Fruit fly (Drosophila melanogaster) whole organism, embryonic: ENCODE results near the gene Gale.

Experiments
- CG10267 ChIP-seq: fragments of 200-800 bp; sonication (Bioruptor generic); optimal IDR thresholded peaks from 2 replicates; lab custom pipeline; 2018; ENCODE audit warnings: missing biosample characterization, mild to moderate bottlenecking, missing genetic modification characterization, moderate library complexity
- CG10979 ChIP-seq: fragments of 200-800 bp; sonication (Bioruptor generic); optimal IDR thresholded peaks from 2 replicates; lab custom pipeline; 2018; ENCODE audit warnings: missing biosample characterization, mild to moderate bottlenecking, missing genetic modification characterization, moderate library complexity
- CG11093 ChIP-seq: fragments of 200-800 bp; sonication (Bioruptor generic); IDR thresholded peaks from 3 replicates; pipeline ENCODE4 v1.3.6; 2022; ENCODE audit warnings: missing biosample characterization, missing genetic modification characterization
- CG13624 ChIP-seq: fragments of 200-800 bp; sonication (Bioruptor generic); optimal IDR thresholded peaks from 2 replicates; lab custom pipeline; 2016; ENCODE audit warnings: missing biosample characterization, missing genetic modification characterization
- CG15601 ChIP-seq: fragments of 200-800 bp; sonication (Bioruptor generic); optimal IDR thresholded peaks from 3 replicates; lab custom pipeline; 2019; ENCODE audit warnings: missing biosample characterization, mild to moderate bottlenecking, missing genetic modification characterization, moderate library complexity
- CG1603 ChIP-seq: fragments of 200-800 bp; sonication (Bioruptor generic); optimal IDR thresholded peaks from 2 replicates; lab custom pipeline; 2019; ENCODE audit warnings: missing biosample characterization, mild to moderate bottlenecking, missing genetic modification characterization, moderate library complexity
- CG17568 ChIP-seq: fragments of 200-800 bp; sonication (Bioruptor generic); optimal IDR thresholded peaks from 2 replicates; lab custom pipeline; 2018; ENCODE audit warnings: missing biosample characterization, mild to moderate bottlenecking, missing genetic modification characterization, moderate library complexity
- CG2116 ChIP-seq: fragments of 200-800 bp; sonication (Bioruptor generic); optimal IDR thresholded peaks from 3 replicates; lab custom pipeline; 2018; ENCODE audit warnings: missing biosample characterization, mild to moderate bottlenecking, missing genetic modification characterization
- CG42726 ChIP-seq: fragments of 200-800 bp; sonication (Bioruptor generic); IDR thresholded peaks from 2 replicates; pipeline ENCODE4 v1.3.6; 2022; ENCODE audit warnings: missing biosample characterization, missing genetic modification characterization; ENCODE audit not compliant: partially characterized antibody
- CG4707 ChIP-seq: fragments of 200-800 bp; sonication (Bioruptor generic); optimal IDR thresholded peaks from 2 replicates; lab custom pipeline; 2018; ENCODE audit warnings: missing biosample characterization, mild to moderate bottlenecking, missing genetic modification characterization, moderate library complexity
- CG6791 ChIP-seq: fragments of 200-800 bp; sonication (Bioruptor generic); IDR thresholded peaks from 3 replicates; pipeline ENCODE4 v1.3.6; 2022; ENCODE audit warnings: missing biosample characterization, missing genetic modification characterization; ENCODE audit not compliant: partially characterized antibody
- CG7839 ChIP-seq: fragments of 200-800 bp; sonication (Bioruptor generic); optimal IDR thresholded peaks from 3 replicates; lab custom pipeline; 2018; ENCODE audit warnings: missing biosample characterization, mild to moderate bottlenecking, missing genetic modification characterization, moderate library complexity
- CG7963 ChIP-seq: fragments of 200-800 bp; sonication (Bioruptor generic); IDR thresholded peaks from 3 replicates; pipeline ENCODE4 v1.3.6; 2022; ENCODE audit warnings: missing biosample characterization, missing genetic modification characterization; ENCODE audit not compliant: partially characterized antibody
- CG7987 ChIP-seq: fragments of 200-800 bp; sonication (Bioruptor generic); optimal IDR thresholded peaks from 2 replicates; lab custom pipeline; 2018; ENCODE audit warnings: missing biosample characterization, mild to moderate bottlenecking, missing genetic modification characterization, moderate library complexity
- CG8089 ChIP-seq: fragments of 200-800 bp; sonication (Bioruptor generic); optimal IDR thresholded peaks from 3 replicates; lab custom pipeline; 2016; ENCODE audit warnings: missing biosample characterization, missing genetic modification characterization
- CG8290 ChIP-seq, 3 experiments: fragments of 200-800 bp; sonication (Bioruptor generic); optimal IDR thresholded peaks; 2 replicates each; lab custom pipeline; 2016 to 2019; ENCODE audit warnings: missing biosample characterization in 3 of 3, missing genetic modification characterization in 3 of 3, mild to moderate bottlenecking in 2 of 3, moderate library complexity in 1 of 3
- CG8359 ChIP-seq: fragments of 200-800 bp; sonication (Bioruptor generic); optimal IDR thresholded peaks from 2 replicates; lab custom pipeline; 2017; ENCODE audit warnings: missing biosample characterization, mild to moderate bottlenecking, missing genetic modification characterization, borderline replicate concordance
- CG9437 ChIP-seq: fragments of 200-800 bp; sonication (Bioruptor generic); optimal IDR thresholded peaks from 2 replicates; lab custom pipeline; 2018; ENCODE audit warnings: missing biosample characterization, mild to moderate bottlenecking, missing genetic modification characterization
- CTCF ChIP-seq: fragments of 200-800 bp; sonication (Bioruptor generic); optimal IDR thresholded peaks from 2 replicates; lab custom pipeline; 2017; ENCODE audit warnings: missing biosample characterization, mild to moderate bottlenecking, missing genetic modification characterization, moderate library complexity
- Chrac-16 ChIP-seq: fragments of 200-800 bp; sonication (Bioruptor generic); optimal IDR thresholded peaks from 3 replicates; lab custom pipeline; 2016; ENCODE audit warnings: missing biosample characterization, missing genetic modification characterization
- CkIIα-i1 ChIP-seq: fragments of 200-800 bp; sonication (Bioruptor generic); IDR thresholded peaks from 2 replicates; pipeline ENCODE4 v1.3.6; 2022; ENCODE audit warnings: missing biosample characterization, missing genetic modification characterization
- E2f1 ChIP-seq: fragments of 200-800 bp; sonication (Bioruptor generic); IDR thresholded peaks from 2 replicates; pipeline ENCODE4 v1.3.6; 2022; ENCODE audit warnings: missing biosample characterization, missing genetic modification characterization
- Fer1 ChIP-seq: fragments of 200-800 bp; sonication (Bioruptor generic); optimal IDR thresholded peaks from 2 replicates; lab custom pipeline; 2017; ENCODE audit warnings: missing biosample characterization, mild to moderate bottlenecking, missing genetic modification characterization
- GATAe ChIP-seq: fragments of 200-800 bp; sonication (Bioruptor generic); conservative IDR thresholded peaks from 2 replicates; pipeline ENCODE4 v1.3.6; 2022; ENCODE audit warnings: missing biosample characterization, missing genetic modification characterization
- MTF-1 ChIP-seq: fragments of 200-800 bp; sonication (Bioruptor generic); optimal IDR thresholded peaks from 2 replicates; lab custom pipeline; 2018; ENCODE audit warnings: missing biosample characterization, mild to moderate bottlenecking, missing genetic modification characterization, borderline replicate concordance
- Meics ChIP-seq: fragments of 200-800 bp; sonication (Bioruptor generic); optimal IDR thresholded peaks from 2 replicates; lab custom pipeline; 2017; ENCODE audit warnings: missing biosample characterization, mild to moderate bottlenecking, missing genetic modification characterization
- Neu2 ChIP-seq: fragments of 200-800 bp; sonication (Bioruptor generic); optimal IDR thresholded peaks from 3 replicates; lab custom pipeline; 2016; ENCODE audit warnings: missing biosample characterization, missing genetic modification characterization, borderline replicate concordance
- Oaz ChIP-seq: fragments of 200-800 bp; sonication (Bioruptor generic); IDR thresholded peaks from 2 replicates; pipeline ENCODE4 v1.3.6; 2022; ENCODE audit warnings: missing biosample characterization, missing genetic modification characterization
- Ravus ChIP-seq: fragments of 200-800 bp; sonication (Bioruptor generic); IDR thresholded peaks from 2 replicates; pipeline ENCODE4 v1.3.6; 2022; ENCODE audit warnings: missing biosample characterization, missing genetic modification characterization
- Trl ChIP-seq, 3 experiments: fragments of >200 bp in 2 of 3; fragments of 200-800 bp in 1 of 3; sonication (Bioruptor generic) in 1 of 3; optimal IDR thresholded peaks; 2 replicates in 1 of 3; 3 replicates in 2 of 3; lab custom pipeline; 2016 to 2017; ENCODE audit warnings: missing biosample characterization in 1 of 3, missing genetic modification characterization in 1 of 3
- Xrp1 ChIP-seq: fragments of 200-800 bp; sonication (Bioruptor generic); IDR thresholded peaks from 2 replicates; pipeline ENCODE4 v1.3.6; 2022; ENCODE audit warnings: missing biosample characterization, missing genetic modification characterization
- ab ChIP-seq: fragments of 200-800 bp; sonication (Bioruptor generic); optimal IDR thresholded peaks from 2 replicates; lab custom pipeline; 2016; ENCODE audit warnings: missing biosample characterization, missing genetic modification characterization
- az2 ChIP-seq: fragments of 200-800 bp; sonication (Bioruptor generic); optimal IDR thresholded peaks from 3 replicates; lab custom pipeline; 2016; ENCODE audit warnings: missing biosample characterization, missing genetic modification characterization
- bab2 ChIP-seq: fragments of 200-800 bp; sonication (Bioruptor generic); optimal IDR thresholded peaks from 2 replicates; lab custom pipeline; 2016; ENCODE audit warnings: missing biosample characterization, missing genetic modification characterization
- bcd ChIP-seq: fragments of 200-800 bp; sonication (Bioruptor generic); optimal IDR thresholded peaks from 2 replicates; lab custom pipeline; 2017; ENCODE audit warnings: missing biosample characterization, mild to moderate bottlenecking, missing genetic modification characterization
- cato ChIP-seq: fragments of 200-800 bp; sonication (Bioruptor generic); optimal IDR thresholded peaks from 2 replicates; lab custom pipeline; 2016; ENCODE audit warnings: missing biosample characterization, missing genetic modification characterization, borderline replicate concordance
- chm ChIP-seq: fragments of 200-800 bp; sonication (Bioruptor generic); IDR thresholded peaks from 2 replicates; pipeline ENCODE4 v1.3.6; 2022; ENCODE audit warnings: missing biosample characterization, missing genetic modification characterization
- corto ChIP-seq: fragments of 200-800 bp; sonication (Bioruptor generic); optimal IDR thresholded peaks from 2 replicates; lab custom pipeline; 2016; ENCODE audit warnings: missing biosample characterization, mild to moderate bottlenecking, missing genetic modification characterization, moderate library complexity
- gem ChIP-seq: fragments of 200-800 bp; sonication (Bioruptor generic); optimal IDR thresholded peaks from 2 replicates; lab custom pipeline; 2019; ENCODE audit warnings: missing biosample characterization, mild to moderate bottlenecking, missing genetic modification characterization, moderate library complexity
- gro ChIP-seq: fragments of 200-800 bp; sonication (Bioruptor generic); optimal IDR thresholded peaks from 2 replicates; lab custom pipeline; 2016; ENCODE audit warnings: missing biosample characterization, missing genetic modification characterization
- hkb ChIP-seq, 2 experiments: fragments of 200-800 bp in 1 of 2; fragments of >200 bp in 1 of 2; sonication (Bioruptor generic) in 1 of 2; IDR thresholded peaks in 1 of 2; optimal IDR thresholded peaks in 1 of 2; 2 replicates each; pipeline versions ENCODE4 v1.3.6 to Lab custom; 2017 to 2022; ENCODE audit warnings: missing biosample characterization in 1 of 2, missing genetic modification characterization in 1 of 2
- jumu ChIP-seq: fragments of 200-800 bp; sonication (Bioruptor generic); optimal IDR thresholded peaks from 3 replicates; lab custom pipeline; 2016; ENCODE audit warnings: missing biosample characterization, missing genetic modification characterization
- lab ChIP-seq: fragments of 200-800 bp; sonication (Bioruptor generic); optimal IDR thresholded peaks from 3 replicates; lab custom pipeline; 2017; ENCODE audit warnings: missing biosample characterization, missing genetic modification characterization, mild to moderate bottlenecking, moderate library complexity, missing genetic modification reagents
- lola ChIP-seq, 3 experiments: fragments of >200 bp in 2 of 3; fragments of 200-800 bp in 1 of 3; sonication (Bioruptor generic) in 1 of 3; optimal IDR thresholded peaks; 2 replicates each; lab custom pipeline; 2017 to 2019; ENCODE audit warnings: missing biosample characterization in 3 of 3, missing genetic modification characterization in 3 of 3, mild to moderate bottlenecking in 1 of 3, moderate library complexity in 1 of 3
- repo ChIP-seq: fragments of 200-800 bp; sonication (Bioruptor generic); optimal IDR thresholded peaks from 2 replicates; lab custom pipeline; 2016; ENCODE audit warnings: missing biosample characterization, missing genetic modification characterization
- scrt ChIP-seq: fragments of 200-800 bp; sonication (Bioruptor generic); optimal IDR thresholded peaks from 2 replicates; lab custom pipeline; 2018; ENCODE audit warnings: missing biosample characterization, mild to moderate bottlenecking, missing genetic modification characterization, moderate library complexity
- sob ChIP-seq: fragments of 200-800 bp; sonication (Bioruptor generic); IDR thresholded peaks from 2 replicates; pipeline ENCODE4 v1.3.6; 2022; ENCODE audit warnings: missing biosample characterization, missing genetic modification characterization

Gene Gale

DNA sequence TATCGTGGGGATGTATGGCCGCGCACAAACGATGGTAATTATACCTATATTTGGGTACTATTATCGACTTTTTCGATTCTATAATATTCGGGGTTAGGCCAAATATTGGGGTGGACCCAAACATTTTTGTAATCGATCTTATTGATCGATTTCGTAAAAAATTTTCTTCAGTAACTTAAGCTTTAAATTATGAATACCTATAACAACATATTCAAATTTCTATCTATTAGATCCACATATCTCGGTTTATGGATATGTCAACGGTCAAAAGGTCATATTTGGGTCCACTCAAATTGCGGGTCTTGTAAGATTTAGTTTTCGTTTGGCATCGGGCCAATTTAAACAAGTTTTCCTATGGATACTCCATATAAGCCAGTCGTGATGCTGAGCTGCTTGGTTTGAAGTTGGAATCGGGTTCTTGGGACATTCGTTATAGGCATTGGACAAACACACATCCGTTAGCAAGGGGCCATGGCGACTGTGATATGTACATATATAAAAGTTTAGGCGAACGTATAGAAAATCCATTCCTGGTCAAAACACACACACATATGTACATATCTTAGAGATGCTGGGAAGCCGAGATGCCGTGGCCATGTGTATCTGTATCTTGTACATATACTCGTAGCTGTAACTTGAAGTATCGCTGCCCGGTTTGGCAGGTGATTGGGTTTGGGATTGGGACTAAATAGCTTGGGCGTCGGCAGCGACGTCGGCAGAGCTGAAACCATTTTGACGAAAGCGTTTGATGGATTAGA lies 52.0 kb downstream of the Gale start (continued):
- TF ChIP-seq Meics (GFP tag; lab: Kevin White, UChicago) (peak; percentile 72), CG8290 (GFP tag; optimal IDR thresholded peaks at IDR 0.05; lab: Kevin White, UChicago) (peak; percentile 87), CG8290 (tag; optimal IDR thresholded peaks at IDR 0.05; lab: Kevin White, UChicago) (no peak), jumu (GFP tag; lab: Kevin White, UChicago) (no peak), CG10979 (tag; lab: Kevin White, UChicago) (peak; percentile 59), CG1603 (tag; lab: Kevin White, UChicago) (peak; percentile 47), Chrac-16 (GFP tag; lab: Kevin White, UChicago) (peak; percentile 42), CG13624 (GFP tag; lab: Kevin White, UChicago) (peak; percentile 27), Oaz (GFP tag; lab: Robert Waterston, UW) (no peak), lab (GFP tag; lab: Kevin White, UChicago) (peak; percentile 80), MTF-1 (peak; percentile 40), CG2116 (GFP tag; lab: Kevin White, UChicago) (peak; percentile 14), CG17568 (GFP tag; lab: Kevin White, UChicago) (peak; percentile 70), CG7963 (GFP tag; lab: Robert Waterston, UW) (no peak), sob (GFP tag; lab: Robert Waterston, UW) (peak; percentile 46; the same call in 1 of the 2 replicates), cato (peak; percentile 18), bab2 (GFP tag; lab: Kevin White, UChicago) (peak; percentile 7), hkb (optimal IDR thresholded peaks at IDR 0.05; lab: Kevin White, UChicago) (no peak), hkb (GFP tag; IDR thresholded peaks at IDR 0.05; lab: Robert Waterston, UW) (peak; percentile 80), scrt (GFP tag; lab: Kevin White, UChicago) (peak; percentile 61), corto (no peak), az2 (GFP tag; lab: Kevin White, UChicago) (peak; percentile 42), CG7987 (GFP tag; lab: Kevin White, UChicago) (peak; percentile 61), CG42726 (GFP tag; lab: Robert Waterston, UW) (no peak), CG4707 (peak; percentile 37), bcd (GFP tag; lab: Kevin White, UChicago) (peak; percentile 35), gem (peak; percentile 84), ab (GFP tag; lab: Kevin White, UChicago) (no peak), CG8359 (peak; percentile 28), Fer1 (GFP tag; lab: Kevin White, UChicago) (peak; percentile 72), CG9437 (GFP tag; lab: Kevin White, UChicago) (peak; percentile 59), gro (peak; percentile 73), chm (GFP tag; lab: Robert Waterston, UW) (peak; percentile 56; the same call in 1 of the 2 replicates), CG10267 (peak; percentile 44), Neu2 (GFP tag; lab: Kevin White, UChicago) (no peak), CkIIα-i1 (GFP tag; lab: Robert Waterston, UW) (no peak), Xrp1 (GFP tag; lab: Robert Waterston, UW) (peak; percentile 69), CG11093 (GFP tag; lab: Robert Waterston, UW) (no peak), E2f1 (GFP tag; lab: Robert Waterston, UW) (no peak), CG8089 (no peak), GATAe (no peak), Trl (optimal IDR thresholded peaks at IDR 0.05; lab: Kevin White, UChicago) (no peak), Trl (GFP tag; optimal IDR thresholded peaks at IDR 0.05; lab: Kevin White, UChicago) (peak; percentile 45), CG7839 (peak; percentile 65), Ravus (GFP tag; lab: Robert Waterston, UW) (no peak), repo (peak; percentile 9), CTCF (GFP tag; lab: Kevin White, UChicago) (peak; percentile 11), lola (GFP tag; optimal IDR thresholded peaks at IDR 0.05; lab: Kevin White, UChicago) (peak in 1 of 3 experiments; percentile 44), CG6791 (GFP tag; lab: Robert Waterston, UW) (0 out of 3 replicates have a peak, but pooled peaks have one; percentile 16), CG15601 (tag; lab: Kevin White, UChicago) (peak; percentile 41)
